Fruit fly (Drosophila melanogaster) whole organism, embryonic: ENCODE data around the gene CG43797.
A peak's percentile ranks its signal among the peaks of the same experiment; 100 is the strongest.

Source experiments
- Abd-B ChIP-seq: fragments of 200-800 bp; sonication (Bioruptor generic); optimal IDR thresholded peaks from 2 replicates; lab custom pipeline; 2018; ENCODE audit warnings: missing biosample characterization, mild to moderate bottlenecking, missing genetic modification characterization, moderate library complexity
- Antp ChIP-seq: fragments of 200-800 bp; sonication (Bioruptor generic); optimal IDR thresholded peaks from 3 replicates; lab custom pipeline; 2016; ENCODE audit warnings: missing biosample characterization, missing genetic modification characterization
- CG10274 ChIP-seq: fragments of 200-800 bp; sonication (Bioruptor generic); optimal IDR thresholded peaks from 3 replicates; lab custom pipeline; 2017; ENCODE audit warnings: missing biosample characterization, mild to moderate bottlenecking, missing genetic modification characterization
- CG10321 ChIP-seq: fragments of 200-800 bp; sonication (Bioruptor generic); IDR thresholded peaks from 2 replicates; pipeline ENCODE4 v1.3.6; 2022; ENCODE audit warnings: missing biosample characterization, missing genetic modification characterization
- CG10543 ChIP-seq: fragments of 200-800 bp; sonication (Bioruptor generic); optimal IDR thresholded peaks from 3 replicates; lab custom pipeline; 2017; ENCODE audit warnings: missing biosample characterization, mild to moderate bottlenecking, missing genetic modification characterization, moderate library complexity
- CG1233 ChIP-seq: fragments of 200-800 bp; sonication (Bioruptor generic); optimal IDR thresholded peaks from 4 replicates; lab custom pipeline; 2018; ENCODE audit warnings: missing biosample characterization, mild to moderate bottlenecking, missing genetic modification characterization
- CG15479 ChIP-seq: fragments of 200-800 bp; sonication (Bioruptor generic); optimal IDR thresholded peaks from 3 replicates; lab custom pipeline; 2019; ENCODE audit warnings: missing biosample characterization, mild to moderate bottlenecking, missing genetic modification characterization, moderate library complexity
- CG16779 ChIP-seq: fragments of 200-800 bp; sonication (Bioruptor generic); IDR thresholded peaks from 2 replicates; pipeline ENCODE4 v1.3.6; 2022; ENCODE audit warnings: missing biosample characterization, missing genetic modification characterization
- CG17359 ChIP-seq: fragments of 200-800 bp; sonication (Bioruptor generic); optimal IDR thresholded peaks from 3 replicates; lab custom pipeline; 2018; ENCODE audit warnings: missing biosample characterization, mild to moderate bottlenecking, missing genetic modification characterization, moderate library complexity
- CG17612 ChIP-seq: fragments of 200-800 bp; sonication (Bioruptor generic); IDR thresholded peaks from 2 replicates; pipeline ENCODE4 v1.3.6; 2022; ENCODE audit warnings: missing biosample characterization, missing genetic modification characterization
- CG1832 ChIP-seq: fragments of 200-800 bp; sonication (Bioruptor generic); optimal IDR thresholded peaks from 2 replicates; lab custom pipeline; 2017; ENCODE audit warnings: missing biosample characterization, mild to moderate bottlenecking, missing genetic modification characterization, inconsistent platforms
- CG18599 ChIP-seq: fragments of 200-800 bp; sonication (Bioruptor generic); optimal IDR thresholded peaks from 3 replicates; lab custom pipeline; 2017; ENCODE audit warnings: missing biosample characterization, missing genetic modification characterization, mild to moderate bottlenecking, moderate library complexity, missing genetic modification reagents
- CG2199 ChIP-seq: fragments of 200-800 bp; sonication (Bioruptor generic); IDR thresholded peaks from 3 replicates; pipeline ENCODE4 v1.3.6; 2022; ENCODE audit warnings: missing biosample characterization, missing genetic modification characterization
- CG3163 ChIP-seq: fragments of 200-800 bp; sonication (Bioruptor generic); optimal IDR thresholded peaks from 3 replicates; lab custom pipeline; 2016; ENCODE audit warnings: missing biosample characterization, missing genetic modification characterization
- CG3995 ChIP-seq: fragments of 200-800 bp; sonication (Bioruptor generic); optimal IDR thresholded peaks from 3 replicates; lab custom pipeline; 2016; ENCODE audit warnings: missing biosample characterization, missing genetic modification characterization
- CG4328 ChIP-seq: fragments of 200-800 bp; sonication (Bioruptor generic); optimal IDR thresholded peaks from 3 replicates; lab custom pipeline; 2017; ENCODE audit warnings: missing biosample characterization, missing genetic modification reagents, missing genetic modification characterization
- CG4404 ChIP-seq: fragments of 200-800 bp; sonication (Bioruptor generic); IDR thresholded peaks from 2 replicates; pipeline ENCODE4 v1.3.6; 2022; ENCODE audit warnings: missing biosample characterization, missing genetic modification characterization
- CG4617 ChIP-seq: fragments of 200-800 bp; sonication (Bioruptor generic); optimal IDR thresholded peaks from 3 replicates; lab custom pipeline; 2016; ENCODE audit warnings: missing biosample characterization, missing genetic modification characterization, borderline replicate concordance
- CG4707 ChIP-seq: fragments of 200-800 bp; sonication (Bioruptor generic); optimal IDR thresholded peaks from 2 replicates; lab custom pipeline; 2018; ENCODE audit warnings: missing biosample characterization, mild to moderate bottlenecking, missing genetic modification characterization, moderate library complexity
- CG8290 ChIP-seq, 3 experiments: fragments of 200-800 bp; sonication (Bioruptor generic); optimal IDR thresholded peaks; 2 replicates each; lab custom pipeline; 2016 to 2019; ENCODE audit warnings: missing biosample characterization in 3 of 3, missing genetic modification characterization in 3 of 3, mild to moderate bottlenecking in 2 of 3, moderate library complexity in 1 of 3
- CG8388 ChIP-seq: fragments of 200-800 bp; sonication (Bioruptor generic); optimal IDR thresholded peaks from 2 replicates; lab custom pipeline; 2019; ENCODE audit warnings: missing biosample characterization, mild to moderate bottlenecking, missing genetic modification characterization, moderate library complexity
- CG8478 ChIP-seq: fragments of >200 bp; optimal IDR thresholded peaks from 2 replicates; lab custom pipeline; 2018
- Dip3 ChIP-seq: fragments of 200-800 bp; sonication (Bioruptor generic); optimal IDR thresholded peaks from 3 replicates; lab custom pipeline; 2016; ENCODE audit warnings: missing biosample characterization, missing genetic modification characterization
- Ets65A ChIP-seq: fragments of 200-800 bp; sonication (Bioruptor generic); peaks from one replicate; lab custom pipeline; 2016; ENCODE audit warnings: missing biosample characterization, missing genetic modification characterization
- Ets97D ChIP-seq: fragments of 200-800 bp; sonication (Bioruptor generic); optimal IDR thresholded peaks from 3 replicates; lab custom pipeline; 2016; ENCODE audit warnings: missing biosample characterization, missing genetic modification characterization
- Hr3 ChIP-seq: fragments of 200-800 bp; sonication (Bioruptor generic); optimal IDR thresholded peaks from 3 replicates; lab custom pipeline; 2016; ENCODE audit warnings: missing biosample characterization, missing genetic modification characterization
- Lim3 ChIP-seq: fragments of 200-800 bp; sonication (Bioruptor generic); IDR thresholded peaks from 2 replicates; pipeline ENCODE4 v1.3.6; 2022; ENCODE audit warnings: missing biosample characterization, missing genetic modification characterization
- Nf-YC ChIP-seq: fragments of 200-800 bp; optimal IDR thresholded peaks from 3 replicates; lab custom pipeline; 2019; ENCODE audit warnings: missing biosample characterization, mild to moderate bottlenecking, missing genetic modification characterization, moderate library complexity
- PHDP ChIP-seq: fragments of 200-800 bp; sonication (Bioruptor generic); optimal IDR thresholded peaks from 3 replicates; lab custom pipeline; 2018; ENCODE audit warnings: missing biosample characterization, mild to moderate bottlenecking, missing genetic modification characterization, moderate library complexity
- Scr ChIP-seq: fragments of 200-800 bp; sonication (Bioruptor generic); IDR thresholded peaks from 2 replicates; pipeline ENCODE4 v1.3.6; 2022; ENCODE audit warnings: missing biosample characterization, missing genetic modification characterization; ENCODE audit not compliant: partially characterized antibody
- Spps ChIP-seq: fragments of 200-800 bp; sonication (Bioruptor generic); optimal IDR thresholded peaks from 2 replicates; lab custom pipeline; 2018; ENCODE audit warnings: missing biosample characterization, mild to moderate bottlenecking, missing genetic modification characterization
- Taf1 ChIP-seq: fragments of 200-800 bp; sonication (Bioruptor generic); IDR thresholded peaks from 2 replicates; pipeline ENCODE4 v1.3.6; 2022; ENCODE audit warnings: missing biosample characterization, missing genetic modification characterization
- Trl ChIP-seq, 3 experiments: fragments of >200 bp in 2 of 3; fragments of 200-800 bp in 1 of 3; sonication (Bioruptor generic) in 1 of 3; optimal IDR thresholded peaks; 2 replicates in 1 of 3; 3 replicates in 2 of 3; lab custom pipeline; 2016 to 2017; ENCODE audit warnings: missing biosample characterization in 1 of 3, missing genetic modification characterization in 1 of 3
- Vsx1 ChIP-seq: fragments of 200-800 bp; sonication (Bioruptor generic); optimal IDR thresholded peaks from 2 replicates; lab custom pipeline; 2017; ENCODE audit warnings: missing biosample characterization, mild to moderate bottlenecking, missing genetic modification characterization, missing genetic modification reagents
- amos ChIP-seq: fragments of 200-800 bp; sonication (Bioruptor generic); IDR thresholded peaks from 2 replicates; pipeline ENCODE4 v1.3.6; 2022; ENCODE audit warnings: missing biosample characterization, missing genetic modification characterization; ENCODE audit not compliant: partially characterized antibody
- bab2 ChIP-seq: fragments of 200-800 bp; sonication (Bioruptor generic); optimal IDR thresholded peaks from 2 replicates; lab custom pipeline; 2016; ENCODE audit warnings: missing biosample characterization, missing genetic modification characterization
- cas ChIP-seq: fragments of 200-800 bp; sonication (Bioruptor generic); IDR thresholded peaks from 2 replicates; pipeline ENCODE4 v1.3.6; 2022; ENCODE audit warnings: missing biosample characterization, missing genetic modification characterization
- cato ChIP-seq: fragments of 200-800 bp; sonication (Bioruptor generic); optimal IDR thresholded peaks from 2 replicates; lab custom pipeline; 2016; ENCODE audit warnings: missing biosample characterization, missing genetic modification characterization, borderline replicate concordance
- crol ChIP-seq: fragments of 200-800 bp; sonication (Bioruptor generic); IDR thresholded peaks from 2 replicates; pipeline ENCODE4 v1.3.6; 2022; ENCODE audit warnings: missing biosample characterization, missing genetic modification characterization
- esg ChIP-seq: fragments of 200-800 bp; sonication (Bioruptor generic); conservative IDR thresholded peaks from 2 replicates; pipeline ENCODE4 v1.3.6; 2022; ENCODE audit warnings: missing biosample characterization, missing genetic modification characterization
- inv ChIP-seq: fragments of 200-800 bp; sonication (Bioruptor generic); IDR thresholded peaks from 2 replicates; pipeline ENCODE4 v1.3.6; 2022; ENCODE audit warnings: missing biosample characterization, missing genetic modification characterization; ENCODE audit not compliant: partially characterized antibody
- lab ChIP-seq: fragments of 200-800 bp; sonication (Bioruptor generic); optimal IDR thresholded peaks from 3 replicates; lab custom pipeline; 2017; ENCODE audit warnings: missing biosample characterization, missing genetic modification characterization, mild to moderate bottlenecking, moderate library complexity, missing genetic modification reagents
- maf-S ChIP-seq: fragments of 200-800 bp; sonication (Bioruptor generic); optimal IDR thresholded peaks from 2 replicates; lab custom pipeline; 2016; ENCODE audit warnings: missing biosample characterization, missing genetic modification characterization
- mld ChIP-seq: fragments of 200-800 bp; sonication (Bioruptor generic); IDR thresholded peaks from 3 replicates; pipeline ENCODE4 v1.3.6; 2022; ENCODE audit warnings: missing biosample characterization, missing genetic modification characterization; ENCODE audit not compliant: partially characterized antibody
- pb ChIP-seq: fragments of 200-800 bp; sonication (Bioruptor generic); optimal IDR thresholded peaks from 3 replicates; lab custom pipeline; 2016; ENCODE audit warnings: missing biosample characterization, missing genetic modification characterization
- pros ChIP-seq: fragments of 200-800 bp; sonication (Bioruptor generic); optimal IDR thresholded peaks from 3 replicates; lab custom pipeline; 2019; ENCODE audit warnings: missing biosample characterization, mild to moderate bottlenecking, missing genetic modification characterization, moderate library complexity
- repo ChIP-seq: fragments of 200-800 bp; sonication (Bioruptor generic); optimal IDR thresholded peaks from 2 replicates; lab custom pipeline; 2016; ENCODE audit warnings: missing biosample characterization, missing genetic modification characterization
- seq ChIP-seq: fragments of 200-800 bp; sonication (Bioruptor generic); IDR thresholded peaks from 2 replicates; pipeline ENCODE4 v1.3.6; 2022; ENCODE audit warnings: missing biosample characterization, missing genetic modification characterization
- sqz ChIP-seq: fragments of 200-800 bp; sonication (Bioruptor generic); optimal IDR thresholded peaks from 3 replicates; lab custom pipeline; 2018; ENCODE audit warnings: missing biosample characterization, mild to moderate bottlenecking, missing genetic modification characterization
- tll ChIP-seq, 2 experiments: fragments of 200-800 bp in 1 of 2; fragments of >200 bp in 1 of 2; sonication (Bioruptor generic) in 1 of 2; optimal IDR thresholded peaks; 2 replicates each; lab custom pipeline; 2017 to 2019; ENCODE audit warnings: missing biosample characterization in 2 of 2, missing genetic modification characterization in 2 of 2, mild to moderate bottlenecking in 1 of 2, moderate library complexity in 1 of 2

CG43797 gene

dm6 chr2L:4028697-4029096 lies 28.9 kb downstream of the CG43797 start (continued):
- no peak for TF ChIP-seq PHDP (tag; lab: Kevin White, UChicago)
- TF ChIP-seq lab (GFP tag; lab: Kevin White, UChicago), result no peak
- TF ChIP-seq pros (GFP tag; lab: Kevin White, UChicago), result peak; percentile 96
- no peak for TF ChIP-seq Antp
- no peak for TF ChIP-seq Vsx1 (GFP tag; lab: Kevin White, UChicago)
- no peak for TF ChIP-seq CG10274 (GFP tag; lab: Kevin White, UChicago)
- no peak for TF ChIP-seq CG3995 (GFP tag; lab: Kevin White, UChicago)
- TF ChIP-seq inv (GFP tag; lab: Robert Waterston, UW), result no peak
- no peak for TF ChIP-seq maf-S (GFP tag; lab: Kevin White, UChicago)
- TF ChIP-seq seq, result no peak
- no peak for TF ChIP-seq Scr (GFP tag; lab: Robert Waterston, UW)
- no peak for TF ChIP-seq CG4328 (GFP tag; lab: Kevin White, UChicago)
- no peak for TF ChIP-seq CG4617 (GFP tag; lab: Kevin White, UChicago)
- TF ChIP-seq repo, result no peak
- TF ChIP-seq Taf1 (GFP tag; lab: Robert Waterston, UW), result no peak
- TF ChIP-seq Ets97D (GFP tag; lab: Kevin White, UChicago), result no peak
- TF ChIP-seq bab2, result no peak
- TF ChIP-seq Abd-B (GFP tag; lab: Kevin White, UChicago), result no peak
- no peak for TF ChIP-seq CG18599 (GFP tag; lab: Kevin White, UChicago)
- TF ChIP-seq CG10321, result no peak
- TF ChIP-seq CG1233, result no peak
- no peak for TF ChIP-seq CG10543 (GFP tag; lab: Kevin White, UChicago)
- TF ChIP-seq cato, result no peak
- peak; percentile 69; the same call in 2 of the 3 replicates for TF ChIP-seq CG2199 (GFP tag; lab: Robert Waterston, UW)
- TF ChIP-seq CG1832 (GFP tag; lab: Kevin White, UChicago), result peak; percentile 64
- TF ChIP-seq pb (GFP tag; lab: Kevin White, UChicago), result no peak
- TF ChIP-seq CG17359, result no peak
- TF ChIP-seq crol, result peak; percentile 88
- peak in 1 of 2 experiments; percentile 33 for TF ChIP-seq tll (GFP tag; optimal IDR thresholded peaks at IDR 0.05; lab: Kevin White, UChicago)
- TF ChIP-seq Ets65A (GFP tag; lab: Kevin White, UChicago), result no peak
- TF ChIP-seq CG8388, result no peak
- TF ChIP-seq CG15479 (GFP tag; lab: Kevin White, UChicago), result peak; percentile 77
- TF ChIP-seq amos, result no peak

- TF ChIP-seq CG8290 (GFP tag; optimal IDR thresholded peaks at IDR 0.05; lab: Kevin White, UChicago), result peak; percentile 81
- TF ChIP-seq CG8290 (tag; optimal IDR thresholded peaks at IDR 0.05; lab: Kevin White, UChicago), result peak; percentile 76 to 84
- peak; percentile 72 for TF ChIP-seq CG4404 (GFP tag; lab: Robert Waterston, UW)
- peak; percentile 76 for TF ChIP-seq Spps
- peak; percentile 76 for TF ChIP-seq Hr3 (GFP tag; lab: Kevin White, UChicago)
- peak; percentile 8 for TF ChIP-seq Nf-YC (tag; lab: Kevin White, UChicago)
- peak; percentile 95 for TF ChIP-seq mld (GFP tag; lab: Robert Waterston, UW)
- TF ChIP-seq Lim3 (GFP tag; lab: Robert Waterston, UW), result 0 out of 2 replicates have a peak, but pooled peaks have one; percentile 49
- TF ChIP-seq esg (GFP tag; lab: Robert Waterston, UW), result peak; percentile 84
- TF ChIP-seq Trl (optimal IDR thresholded peaks at IDR 0.05; lab: Kevin White, UChicago), result no peak
- peak; percentile 80 for TF ChIP-seq Trl (GFP tag; optimal IDR thresholded peaks at IDR 0.05; lab: Kevin White, UChicago)
- TF ChIP-seq CG8478 (lab: Kevin White, UChicago), result no peak
- TF ChIP-seq cas (GFP tag; lab: Robert Waterston, UW), result no peak
- peak; percentile 67 for TF ChIP-seq CG17612
- peak; percentile 77 for TF ChIP-seq CG4707 (GFP tag; lab: Kevin White, UChicago)
- TF ChIP-seq CG3163 (GFP tag; lab: Kevin White, UChicago), result peak; percentile 83
- peak; percentile 61 for TF ChIP-seq Dip3 (GFP tag; lab: Kevin White, UChicago)
- TF ChIP-seq CG16779 (GFP tag; lab: Robert Waterston, UW), result peak; percentile 71; the same call in 1 of the 2 replicates
- TF ChIP-seq sqz (GFP tag; lab: Kevin White, UChicago), result peak; percentile 70
These were observed 30.6 kb downstream of the CG43797 start for dm6 chr2L:4030236-4030943.
